Fruit fly (Drosophila melanogaster) whole organism, embryonic: ENCODE measurements around the gene AIMP2.

Experiments
- Adf1 ChIP-seq: fragments of 200-800 bp; sonication (Bioruptor generic); IDR thresholded peaks from 2 replicates; pipeline ENCODE4 v1.3.6; 2022; ENCODE audit warnings: missing biosample characterization, missing genetic modification characterization
- Asciz ChIP-seq: fragments of 200-800 bp; sonication (Bioruptor generic); optimal IDR thresholded peaks from 2 replicates; lab custom pipeline; 2017; ENCODE audit warnings: missing biosample characterization, mild to moderate bottlenecking, missing genetic modification characterization, missing genetic modification reagents
- CG10321 ChIP-seq: fragments of 200-800 bp; sonication (Bioruptor generic); IDR thresholded peaks from 2 replicates; pipeline ENCODE4 v1.3.6; 2022; ENCODE audit warnings: missing biosample characterization, missing genetic modification characterization
- CG13287 ChIP-seq: fragments of 200-800 bp; sonication (Bioruptor generic); IDR thresholded peaks from 2 replicates; pipeline ENCODE4 v1.3.6; 2022; ENCODE audit warnings: missing biosample characterization, missing genetic modification characterization; ENCODE audit not compliant: partially characterized antibody
- CG1529 ChIP-seq: fragments of 200-800 bp; sonication (Bioruptor generic); optimal IDR thresholded peaks from 3 replicates; lab custom pipeline; 2018; ENCODE audit warnings: missing biosample characterization, missing genetic modification characterization
- CG17829 ChIP-seq: fragments of 200-800 bp; optimal IDR thresholded peaks from 2 replicates; lab custom pipeline; 2019; ENCODE audit warnings: missing biosample characterization, mild to moderate bottlenecking, missing genetic modification characterization, moderate library complexity
- CG1832 ChIP-seq: fragments of 200-800 bp; sonication (Bioruptor generic); optimal IDR thresholded peaks from 2 replicates; lab custom pipeline; 2017; ENCODE audit warnings: missing biosample characterization, mild to moderate bottlenecking, missing genetic modification characterization, inconsistent platforms
- CG18476 ChIP-seq: fragments of 200-800 bp; sonication (Bioruptor generic); optimal IDR thresholded peaks from 2 replicates; lab custom pipeline; 2016; ENCODE audit warnings: missing biosample characterization, mild to moderate bottlenecking, missing genetic modification characterization
- CG2120 ChIP-seq: fragments of 200-800 bp; sonication (Bioruptor generic); optimal IDR thresholded peaks from 3 replicates; lab custom pipeline; 2016; ENCODE audit warnings: missing biosample characterization, missing genetic modification characterization
- CG31224 ChIP-seq: fragments of 200-800 bp; sonication (Bioruptor generic); IDR thresholded peaks from 2 replicates; pipeline ENCODE4 v1.3.6; 2022; ENCODE audit warnings: missing biosample characterization, missing genetic modification characterization
- CG34376 ChIP-seq: fragments of 200-800 bp; sonication (Bioruptor generic); optimal IDR thresholded peaks from 2 replicates; lab custom pipeline; 2018; ENCODE audit warnings: missing biosample characterization, mild to moderate bottlenecking, missing genetic modification characterization
- CG34422 ChIP-seq: fragments of 200-800 bp; sonication (Bioruptor generic); IDR thresholded peaks from 3 replicates; pipeline ENCODE4 v1.3.6; 2022; ENCODE audit warnings: missing biosample characterization, missing genetic modification characterization
- CG3847 ChIP-seq: fragments of 200-800 bp; sonication (Bioruptor generic); IDR thresholded peaks from 2 replicates; pipeline ENCODE4 v1.3.6; 2022; ENCODE audit warnings: missing biosample characterization, missing genetic modification characterization
- CG4282 ChIP-seq: fragments of 200-800 bp; sonication (Bioruptor generic); optimal IDR thresholded peaks from 2 replicates; lab custom pipeline; 2016; ENCODE audit warnings: missing biosample characterization, missing genetic modification characterization
- CG4328 ChIP-seq: fragments of 200-800 bp; sonication (Bioruptor generic); optimal IDR thresholded peaks from 3 replicates; lab custom pipeline; 2017; ENCODE audit warnings: missing biosample characterization, missing genetic modification reagents, missing genetic modification characterization
- CG4820 ChIP-seq: fragments of 200-800 bp; sonication (Bioruptor generic); optimal IDR thresholded peaks from 3 replicates; lab custom pipeline; 2016; ENCODE audit warnings: missing biosample characterization, missing genetic modification characterization
- CG6175 ChIP-seq: fragments of 200-800 bp; sonication (Bioruptor generic); IDR thresholded peaks from 3 replicates; pipeline ENCODE4 v1.3.6; 2022; ENCODE audit warnings: missing biosample characterization, missing genetic modification characterization
- CG6791 ChIP-seq: fragments of 200-800 bp; sonication (Bioruptor generic); IDR thresholded peaks from 3 replicates; pipeline ENCODE4 v1.3.6; 2022; ENCODE audit warnings: missing biosample characterization, missing genetic modification characterization; ENCODE audit not compliant: partially characterized antibody
- CG7357 ChIP-seq: fragments of 200-800 bp; sonication (Bioruptor generic); IDR thresholded peaks from 3 replicates; pipeline ENCODE4 v1.3.6; 2022; ENCODE audit warnings: missing biosample characterization, missing genetic modification characterization
- CG7745 ChIP-seq: fragments of 200-800 bp; sonication (Bioruptor generic); optimal IDR thresholded peaks from 2 replicates; lab custom pipeline; 2018; ENCODE audit warnings: missing biosample characterization, mild to moderate bottlenecking, missing genetic modification characterization, moderate library complexity
- CG9609 ChIP-seq: fragments of 200-800 bp; sonication (Bioruptor generic); optimal IDR thresholded peaks from 3 replicates; lab custom pipeline; 2016; ENCODE audit warnings: missing biosample characterization, missing genetic modification characterization
- CG9727 ChIP-seq: fragments of 200-800 bp; sonication (Bioruptor generic); optimal IDR thresholded peaks from 3 replicates; lab custom pipeline; 2017; ENCODE audit warnings: missing biosample characterization, mild to moderate bottlenecking, missing genetic modification characterization
- CHES-1-like ChIP-seq: fragments of 200-800 bp; sonication (Bioruptor generic); optimal IDR thresholded peaks from 2 replicates; lab custom pipeline; 2016; ENCODE audit warnings: missing biosample characterization, missing genetic modification characterization
- CoRest ChIP-seq: fragments of 200-800 bp; sonication (Bioruptor generic); optimal IDR thresholded peaks from 3 replicates; lab custom pipeline; 2018; ENCODE audit warnings: missing biosample characterization, mild to moderate bottlenecking, missing genetic modification characterization, moderate library complexity
- D ChIP-seq, 2 experiments: fragments of 200-800 bp in 1 of 2; fragments of >200 bp in 1 of 2; sonication (Bioruptor generic) in 1 of 2; optimal IDR thresholded peaks; 2 replicates in 1 of 2; 3 replicates in 1 of 2; lab custom pipeline; 2017; ENCODE audit warnings: mild to moderate bottlenecking in 1 of 2, missing biosample characterization in 1 of 2, missing genetic modification characterization in 1 of 2, missing genetic modification reagents in 1 of 2
- D19B ChIP-seq: fragments of 200-800 bp; sonication (Bioruptor generic); optimal IDR thresholded peaks from 2 replicates; lab custom pipeline; 2017; ENCODE audit warnings: missing biosample characterization, mild to moderate bottlenecking, missing genetic modification characterization
- Dad ChIP-seq: fragments of 200-800 bp; sonication (Bioruptor generic); optimal IDR thresholded peaks from 3 replicates; lab custom pipeline; 2016; ENCODE audit warnings: missing biosample characterization, missing genetic modification characterization
- Dll ChIP-seq: fragments of 200-800 bp; sonication (Bioruptor generic); IDR thresholded peaks from 4 replicates; pipeline ENCODE4 v1.3.6; 2022; ENCODE audit warnings: missing biosample characterization, missing genetic modification characterization; ENCODE audit not compliant: partially characterized antibody
- ERR ChIP-seq: fragments of 200-800 bp; sonication (Bioruptor generic); optimal IDR thresholded peaks from 2 replicates; lab custom pipeline; 2016; ENCODE audit warnings: missing biosample characterization, missing genetic modification characterization
- Fer1 ChIP-seq: fragments of 200-800 bp; sonication (Bioruptor generic); optimal IDR thresholded peaks from 2 replicates; lab custom pipeline; 2017; ENCODE audit warnings: missing biosample characterization, mild to moderate bottlenecking, missing genetic modification characterization
- GATAe ChIP-seq: fragments of 200-800 bp; sonication (Bioruptor generic); conservative IDR thresholded peaks from 2 replicates; pipeline ENCODE4 v1.3.6; 2022; ENCODE audit warnings: missing biosample characterization, missing genetic modification characterization
- Gsc ChIP-seq: fragments of 200-800 bp; sonication (Bioruptor generic); IDR thresholded peaks from 2 replicates; pipeline ENCODE4 v1.3.6; 2022; ENCODE audit warnings: missing biosample characterization, missing genetic modification characterization
- H2.0 ChIP-seq: fragments of 200-800 bp; sonication (Bioruptor generic); IDR thresholded peaks from 2 replicates; pipeline ENCODE4 v1.3.6; 2022; ENCODE audit warnings: missing biosample characterization, missing genetic modification characterization
- HmgZ ChIP-seq: fragments of 200-800 bp; sonication (Bioruptor generic); optimal IDR thresholded peaks from 2 replicates; lab custom pipeline; 2018; ENCODE audit warnings: missing biosample characterization, mild to moderate bottlenecking, missing genetic modification characterization
- Oaz ChIP-seq: fragments of 200-800 bp; sonication (Bioruptor generic); IDR thresholded peaks from 2 replicates; pipeline ENCODE4 v1.3.6; 2022; ENCODE audit warnings: missing biosample characterization, missing genetic modification characterization
- Usf ChIP-seq: fragments of 200-800 bp; sonication (Bioruptor generic); optimal IDR thresholded peaks from 2 replicates; lab custom pipeline; 2017; ENCODE audit warnings: missing genotype, missing biosample characterization, missing genetic modification characterization
- br ChIP-seq: fragments of >200 bp; optimal IDR thresholded peaks from 2 replicates; lab custom pipeline; 2017
- btn ChIP-seq: fragments of 200-800 bp; sonication (Bioruptor generic); optimal IDR thresholded peaks from 2 replicates; lab custom pipeline; 2016; ENCODE audit warnings: missing biosample characterization, missing genetic modification characterization
- caup ChIP-seq: fragments of 200-800 bp; sonication (Bioruptor generic); optimal IDR thresholded peaks from 3 replicates; lab custom pipeline; 2017; ENCODE audit warnings: missing biosample characterization, mild to moderate bottlenecking, missing genetic modification characterization, moderate library complexity; ENCODE audit not compliant: severe bottlenecking
- corto ChIP-seq: fragments of 200-800 bp; sonication (Bioruptor generic); optimal IDR thresholded peaks from 2 replicates; lab custom pipeline; 2016; ENCODE audit warnings: missing biosample characterization, mild to moderate bottlenecking, missing genetic modification characterization, moderate library complexity
- cwo ChIP-seq: fragments of 200-800 bp; sonication (Bioruptor generic); optimal IDR thresholded peaks from 3 replicates; lab custom pipeline; 2017; ENCODE audit warnings: missing biosample characterization, missing genetic modification characterization, mild to moderate bottlenecking, moderate library complexity, missing genetic modification reagents
- fd64A ChIP-seq: fragments of 200-800 bp; sonication (Bioruptor generic); optimal IDR thresholded peaks from 3 replicates; lab custom pipeline; 2018; ENCODE audit warnings: missing biosample characterization, mild to moderate bottlenecking, missing genetic modification characterization
- jigr1 ChIP-seq: fragments of 200-800 bp; sonication (Bioruptor generic); IDR thresholded peaks from 3 replicates; pipeline ENCODE4 v1.3.6; 2022; ENCODE audit warnings: missing biosample characterization, missing genetic modification characterization
- lab ChIP-seq: fragments of 200-800 bp; sonication (Bioruptor generic); optimal IDR thresholded peaks from 3 replicates; lab custom pipeline; 2017; ENCODE audit warnings: missing biosample characterization, missing genetic modification characterization, mild to moderate bottlenecking, moderate library complexity, missing genetic modification reagents
- mam ChIP-seq: fragments of 200-800 bp; sonication (Bioruptor generic); optimal IDR thresholded peaks from 3 replicates; lab custom pipeline; 2016; ENCODE audit warnings: missing biosample characterization, missing genetic modification characterization
- oc ChIP-seq: fragments of 200-800 bp; sonication (Bioruptor generic); optimal IDR thresholded peaks from 2 replicates; lab custom pipeline; 2018; ENCODE audit warnings: missing biosample characterization, mild to moderate bottlenecking, missing genetic modification characterization, moderate library complexity
- ranshi ChIP-seq: fragments of 200-800 bp; sonication (Bioruptor generic); IDR thresholded peaks from 2 replicates; pipeline ENCODE4 v1.3.6; 2022; ENCODE audit warnings: missing biosample characterization, missing genetic modification characterization
- slp2 ChIP-seq: fragments of 200-800 bp; sonication (Bioruptor generic); optimal IDR thresholded peaks from 2 replicates; lab custom pipeline; 2016; ENCODE audit warnings: missing biosample characterization, missing genetic modification characterization
- stwl ChIP-seq: fragments of 200-800 bp; sonication (Bioruptor generic); optimal IDR thresholded peaks from 3 replicates; lab custom pipeline; 2018; ENCODE audit warnings: missing biosample characterization, mild to moderate bottlenecking, missing genetic modification characterization, moderate library complexity
- twi ChIP-seq: fragments of 200-800 bp; optimal IDR thresholded peaks from 2 replicates; lab custom pipeline; 2019; ENCODE audit warnings: missing biosample characterization, mild to moderate bottlenecking, missing genetic modification characterization, moderate library complexity
- wek ChIP-seq: fragments of 200-800 bp; sonication (Bioruptor generic); optimal IDR thresholded peaks from 3 replicates; lab custom pipeline; 2018; ENCODE audit warnings: missing biosample characterization, mild to moderate bottlenecking, missing genetic modification characterization, moderate library complexity

AIMP2 gene

DNA sequence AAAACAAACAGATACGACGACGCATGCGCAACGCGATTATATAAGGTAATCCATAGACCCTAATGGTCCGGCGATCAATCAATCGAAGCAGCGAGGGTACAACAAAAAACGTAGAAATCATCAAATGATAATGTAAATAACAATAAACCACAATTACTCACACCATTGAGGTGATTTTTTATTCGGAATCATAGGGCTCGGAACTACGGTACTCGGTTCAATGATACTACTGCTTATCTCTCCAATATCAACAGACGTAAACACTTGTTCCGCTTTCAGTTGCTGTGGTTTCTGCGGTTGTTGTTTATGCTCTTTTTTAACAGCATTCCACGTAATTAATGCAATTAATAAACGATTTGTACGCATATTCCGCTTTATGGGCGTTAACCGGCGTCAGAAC lies 14.5 kb downstream of the AIMP2 start:
- TF ChIP-seq D19B (GFP tag; lab: Kevin White, UChicago): no peak
- TF ChIP-seq slp2 (GFP tag; lab: Kevin White, UChicago): no peak
- no peak for TF ChIP-seq CG7357
- no peak for TF ChIP-seq CG3847
- peak; percentile 39 for TF ChIP-seq oc (tag; lab: Kevin White, UChicago)
- TF ChIP-seq Adf1 (GFP tag; lab: Robert Waterston, UW): no peak
- TF ChIP-seq wek (GFP tag; lab: Kevin White, UChicago): peak; percentile 25
- no peak for TF ChIP-seq Usf (GFP tag; lab: Kevin White, UChicago)
- no peak for TF ChIP-seq CG4328 (GFP tag; lab: Kevin White, UChicago)
- no peak for TF ChIP-seq Oaz
- peak; percentile 45 for TF ChIP-seq cwo
- no peak for TF ChIP-seq CG13287
- TF ChIP-seq CHES-1-like: no peak
- TF ChIP-seq fd64A (GFP tag; lab: Kevin White, UChicago): no peak
- peak; percentile 20 for TF ChIP-seq Asciz (GFP tag; lab: Kevin White, UChicago)
- TF ChIP-seq HmgZ (tag; lab: Kevin White, UChicago): peak; percentile 24
- TF ChIP-seq GATAe (GFP tag; lab: Robert Waterston, UW): no peak
- no peak for TF ChIP-seq ranshi
- TF ChIP-seq Gsc (GFP tag; lab: Robert Waterston, UW): no peak
- TF ChIP-seq CG9609 (GFP tag; lab: Kevin White, UChicago): no peak
- no peak for TF ChIP-seq CG7745
- peak; percentile 83 for TF ChIP-seq CG34376 (GFP tag; lab: Kevin White, UChicago)
- TF ChIP-seq CG6175: no peak
- peak; percentile 78 for TF ChIP-seq lab (GFP tag; lab: Kevin White, UChicago)
- TF ChIP-seq jigr1 (GFP tag; lab: Robert Waterston, UW): no peak
- TF ChIP-seq stwl: no peak
- TF ChIP-seq CG6791 (GFP tag; lab: Robert Waterston, UW): no peak
- TF ChIP-seq Dll: 0 out of 4 replicates have a peak, but pooled peaks have one; percentile 9
- no peak for TF ChIP-seq corto (GFP tag; lab: Kevin White, UChicago)
- no peak for TF ChIP-seq twi (tag; lab: Kevin White, UChicago)
- no peak for TF ChIP-seq CG1529 (GFP tag; lab: Kevin White, UChicago)
- TF ChIP-seq CG18476 (GFP tag; lab: Kevin White, UChicago): no peak
- peak; percentile 14 for TF ChIP-seq caup (GFP tag; lab: Kevin White, UChicago)
- no peak for TF ChIP-seq br (lab: Kevin White, UChicago)
- TF ChIP-seq Fer1 (GFP tag; lab: Kevin White, UChicago): peak; percentile 12
- no peak for TF ChIP-seq mam (GFP tag; lab: Kevin White, UChicago)
- no peak for TF ChIP-seq CG31224 (GFP tag; lab: Robert Waterston, UW)
- TF ChIP-seq H2.0 (GFP tag; lab: Robert Waterston, UW): no peak
- no peak for TF ChIP-seq ERR
- TF ChIP-seq CG17829 (tag; lab: Kevin White, UChicago): no peak
- TF ChIP-seq CG34422: no peak
- no peak for TF ChIP-seq CG4820 (GFP tag; lab: Kevin White, UChicago)
- no peak for TF ChIP-seq btn
- TF ChIP-seq CG2120 (GFP tag; lab: Kevin White, UChicago): no peak
- TF ChIP-seq Dad (GFP tag; lab: Kevin White, UChicago): no peak
- TF ChIP-seq CG10321 (GFP tag; lab: Robert Waterston, UW): no peak
- no peak for TF ChIP-seq CG4282 (GFP tag; lab: Kevin White, UChicago)
- no peak for TF ChIP-seq D (optimal IDR thresholded peaks at IDR 0.05; lab: Kevin White, UChicago)
- TF ChIP-seq D (GFP tag; optimal IDR thresholded peaks at IDR 0.05; lab: Kevin White, UChicago): no peak
- no peak for TF ChIP-seq CG1832 (GFP tag; lab: Kevin White, UChicago)
- no peak for TF ChIP-seq CG9727
- TF ChIP-seq CoRest (tag; lab: Kevin White, UChicago): no peak
